Fruit fly (Drosophila melanogaster): ENCODE measurements around the gene CG9095.

- no peak for TF ChIP-seq EcR (GFP tag; optimal IDR thresholded peaks at IDR 0.05)
- no peak for TF ChIP-seq Dll (optimal IDR thresholded peaks at IDR 0.05)
- TF ChIP-seq psq (optimal IDR thresholded peaks at IDR 0.05): no peak
- no peak for TF ChIP-seq CG8478 (optimal IDR thresholded peaks at IDR 0.05)
- TF ChIP-seq pan (optimal IDR thresholded peaks at IDR 0.05): no peak
These were observed 37.5 kb downstream of the CG9095 start, which contains the start of gene drd for dm6 chrX:15125496-15125895.

All from whole organism.